Worm (Caenorhabditis elegans) whole organism, midembryonic: ENCODE measurements around the gene C08F8.2.
"Not testable (repeated sequence)": the region's sequence is repeated elsewhere in the genome, so short reads cannot be mapped to it uniquely, and the experiment has no call there.

ENCODE experiments used
- T22C8.4 ChIP-seq: fragments of 200-800 bp; sonication (Bioruptor generic); IDR thresholded peaks from 2 replicates; pipeline ENCODE4 v1.3.6; 2022; ENCODE audit warnings: missing genetic modification characterization, missing compliant biosample characterization
- cog-1 ChIP-seq: sonication (generic microtip); optimal IDR thresholded peaks from 2 replicates; lab custom pipeline; 2016; ENCODE audit warnings: missing genetic modification characterization, missing compliant biosample characterization
- flt-1 ChIP-seq: fragments of 200-800 bp; sonication (Bioruptor generic); IDR thresholded peaks from 2 replicates; pipeline ENCODE4 v1.3.6; 2022; ENCODE audit warnings: missing genetic modification characterization, missing compliant biosample characterization
- klf-2 ChIP-seq: fragments of 200-800 bp; sonication (Bioruptor generic); conservative IDR thresholded peaks from 2 replicates; pipeline ENCODE4 v1.3.6; 2022; ENCODE audit warnings: missing genetic modification reagents, missing genetic modification characterization, missing compliant biosample characterization
- med-1 ChIP-seq: sonication (generic microtip); optimal IDR thresholded peaks from 2 replicates; lab custom pipeline; 2017; ENCODE audit warnings: missing genetic modification characterization, mild to moderate bottlenecking, missing compliant biosample characterization, antibody characterized with exemption, missing genetic modification reagents; ENCODE audit not compliant: insufficient read depth
- ref-1 ChIP-seq: fragments of 200-800 bp; sonication (Bioruptor generic); conservative IDR thresholded peaks from 2 replicates; pipeline ENCODE4 v1.3.6; 2022; ENCODE audit warnings: missing genetic modification reagents, missing genetic modification characterization, missing compliant biosample characterization
- tab-1 ChIP-seq: fragments of 200-800 bp; sonication (Bioruptor generic); IDR thresholded peaks from 2 replicates; pipeline ENCODE4 v1.3.6; 2022; ENCODE audit warnings: missing genetic modification characterization, missing compliant biosample characterization
- ztf-23 ChIP-seq: fragments of 200-800 bp; sonication (Bioruptor generic); IDR thresholded peaks from 2 replicates; pipeline ENCODE4 v1.3.6; 2022; ENCODE audit warnings: missing genetic modification reagents, missing genetic modification characterization, missing compliant biosample characterization
- ztf-29 ChIP-seq: fragments of 200-800 bp; sonication (Bioruptor generic); IDR thresholded peaks from 2 replicates; pipeline ENCODE4 v1.3.6; 2022; ENCODE audit warnings: missing genetic modification reagents, missing genetic modification characterization, missing compliant biosample characterization

Gene C08F8.2

DNA sequence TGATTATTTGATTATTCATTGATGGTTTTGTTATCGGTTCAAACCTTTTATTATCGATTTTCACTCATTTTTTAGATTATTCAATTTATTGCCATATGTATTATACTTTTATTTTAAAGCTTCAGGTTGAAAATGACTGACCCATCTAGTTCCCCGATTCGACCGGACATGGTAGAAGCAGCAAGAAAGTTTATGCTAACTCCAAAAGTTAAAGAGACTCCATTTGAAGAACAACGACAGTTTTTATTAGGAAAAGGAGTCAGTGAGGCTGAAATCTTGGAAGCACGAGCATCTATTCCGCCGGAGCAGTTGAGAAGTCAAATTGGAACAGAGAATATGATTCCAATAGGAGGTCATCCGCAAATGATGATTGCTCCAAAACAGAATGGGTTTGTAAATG lies 32.2 kb downstream of the C08F8.2 start, which contains the start of gene prx-14:
prx-14 (plus strand) TSS at position 120 of the 400 bp plus-strand sequence.
- TF ChIP-seq med-1 (GFP tag; lab: Kevin White, UChicago) (no peak), ztf-29 (GFP tag; lab: Robert Waterston, UW) (no peak), cog-1 (tag; lab: Kevin White, UChicago) (no peak), flt-1 (GFP tag; lab: Robert Waterston, UW) (no peak), klf-2 (GFP tag; lab: Robert Waterston, UW) (no peak), ztf-23 (no peak), T22C8.4 (GFP tag; lab: Robert Waterston, UW) (no peak), ref-1 (GFP tag; lab: Robert Waterston, UW) (no peak)

DNA sequence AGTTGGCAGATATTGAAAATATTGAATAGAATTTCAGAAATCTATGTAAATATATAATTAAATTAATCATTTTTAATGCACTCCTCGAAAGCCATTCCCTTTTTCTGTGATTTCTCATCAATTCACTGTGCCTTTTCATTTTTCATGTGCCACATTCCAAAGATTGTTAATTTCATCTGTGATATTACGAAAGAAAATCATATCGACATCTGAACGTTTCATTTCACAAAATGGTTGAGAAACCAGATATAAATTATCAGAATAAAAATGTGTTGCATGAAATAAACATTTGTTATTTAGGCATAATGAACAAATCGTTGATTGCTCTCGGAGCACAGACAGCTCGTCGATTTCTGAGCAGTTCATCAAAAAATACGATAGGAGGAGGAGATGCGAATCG lies 33.2 kb downstream of the C08F8.2 start, which contains the start of gene nuaf-3:
nuaf-3 (plus strand) TSS at position 301 of the 400 bp plus-strand sequence.
- TF ChIP-seq flt-1 (GFP tag; lab: Robert Waterston, UW) (no peak), ztf-23 (no peak), klf-2 (GFP tag; lab: Robert Waterston, UW) (no peak), tab-1 (GFP tag; lab: Robert Waterston, UW) (no peak), ref-1 (GFP tag; lab: Robert Waterston, UW) (no peak), ztf-29 (GFP tag; lab: Robert Waterston, UW) (no peak), med-1 (GFP tag; lab: Kevin White, UChicago) (no peak)

DNA sequence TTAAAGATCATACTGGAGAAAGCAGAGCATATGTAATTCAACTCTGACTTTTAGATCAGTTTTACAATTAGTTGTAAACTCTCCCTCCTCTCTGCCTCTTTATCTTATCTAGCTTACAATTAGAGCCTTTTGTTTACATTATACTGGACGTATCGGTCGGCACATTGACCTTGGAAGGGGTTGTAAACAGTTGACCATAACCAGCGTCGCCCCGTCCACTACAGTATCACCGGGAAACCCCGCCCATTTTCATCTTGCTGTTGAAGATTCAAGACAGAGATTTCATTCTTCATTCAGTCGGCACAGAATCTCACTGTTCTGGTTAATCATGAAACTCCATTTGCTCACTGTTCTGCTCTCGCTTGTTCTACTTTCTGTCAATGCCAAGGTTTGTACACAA lies 35.9 kb downstream of the C08F8.2 start, which contains the start of gene sdz-27:
sdz-27 (plus strand) TSS at position 301 of the 400 bp plus-strand sequence.
- no peak for TF ChIP-seq flt-1 (GFP tag; lab: Robert Waterston, UW)
- no peak for TF ChIP-seq klf-2 (GFP tag; lab: Robert Waterston, UW)
- TF ChIP-seq ztf-29 (GFP tag; lab: Robert Waterston, UW) = no peak
- no peak for TF ChIP-seq T22C8.4 (GFP tag; lab: Robert Waterston, UW)
- TF ChIP-seq cog-1 (tag; lab: Kevin White, UChicago) = no peak
- TF ChIP-seq tab-1 (GFP tag; lab: Robert Waterston, UW) = no peak

DNA sequence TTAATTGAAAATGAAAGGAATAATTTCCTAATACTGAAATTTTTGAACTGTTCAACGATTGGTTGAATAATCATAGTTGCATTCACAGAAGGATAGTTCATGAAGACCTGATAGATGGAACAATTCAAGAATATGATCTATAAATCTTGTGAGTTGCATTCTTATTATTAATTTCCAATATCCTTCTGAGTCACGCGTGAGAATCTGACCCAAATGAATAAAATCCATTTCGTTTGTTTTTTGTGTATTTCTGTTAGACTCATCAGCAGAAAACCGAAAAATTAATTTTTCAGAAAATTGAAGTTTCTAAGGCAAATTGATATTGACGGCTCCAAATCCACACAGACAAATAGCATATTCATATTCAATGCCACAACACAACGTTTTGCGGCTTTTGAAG lies 38.6 kb downstream of the C08F8.2 start, which contains the start of gene fbxb-79:
fbxb-79 (minus strand) TSS at position 101 of the 400 bp plus-strand sequence.
- no peak for TF ChIP-seq med-1 (GFP tag; lab: Kevin White, UChicago)
- TF ChIP-seq ztf-29 (GFP tag; lab: Robert Waterston, UW) = no peak
- TF ChIP-seq flt-1 (GFP tag; lab: Robert Waterston, UW) = no peak
- no peak for TF ChIP-seq tab-1 (GFP tag; lab: Robert Waterston, UW)
- TF ChIP-seq ref-1 (GFP tag; lab: Robert Waterston, UW) = no peak
- TF ChIP-seq klf-2 (GFP tag; lab: Robert Waterston, UW) = no peak
- no peak for TF ChIP-seq ztf-23
- no peak for TF ChIP-seq cog-1 (tag; lab: Kevin White, UChicago)
- TF ChIP-seq T22C8.4 (GFP tag; lab: Robert Waterston, UW) = no peak

DNA sequence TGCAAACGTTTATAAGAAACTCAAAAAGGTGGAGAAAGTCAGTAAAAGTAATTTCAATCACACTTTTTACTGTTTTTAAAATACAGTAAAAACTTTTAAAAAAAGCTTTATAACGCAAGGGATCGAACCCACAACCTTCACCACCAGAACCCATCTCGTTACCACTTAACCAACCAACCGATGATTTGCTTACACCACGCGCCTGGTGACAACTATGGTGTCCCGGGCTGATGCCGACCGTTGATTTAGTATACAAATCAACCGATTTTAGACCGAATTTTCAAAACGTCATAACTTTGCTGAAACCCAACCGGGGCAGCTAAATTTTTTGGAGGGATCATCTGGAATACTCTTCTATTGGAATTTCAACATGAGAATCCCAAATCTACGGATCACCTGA lies 46.1 kb downstream of the C08F8.2 start:
- TF ChIP-seq T22C8.4 (GFP tag; lab: Robert Waterston, UW) (0 out of 2 replicates have a peak, but pooled peaks have one; percentile 50), klf-2 (GFP tag; lab: Robert Waterston, UW) (peak; percentile 53; the same call in 1 of the 2 replicates), ztf-23 (peak; percentile 77; the same call in 1 of the 2 replicates), tab-1 (GFP tag; lab: Robert Waterston, UW) (peak; percentile 84), ztf-29 (GFP tag; lab: Robert Waterston, UW) (peak; percentile 62; the same call in 1 of the 2 replicates), ref-1 (GFP tag; lab: Robert Waterston, UW) (peak; percentile 59)

DNA sequence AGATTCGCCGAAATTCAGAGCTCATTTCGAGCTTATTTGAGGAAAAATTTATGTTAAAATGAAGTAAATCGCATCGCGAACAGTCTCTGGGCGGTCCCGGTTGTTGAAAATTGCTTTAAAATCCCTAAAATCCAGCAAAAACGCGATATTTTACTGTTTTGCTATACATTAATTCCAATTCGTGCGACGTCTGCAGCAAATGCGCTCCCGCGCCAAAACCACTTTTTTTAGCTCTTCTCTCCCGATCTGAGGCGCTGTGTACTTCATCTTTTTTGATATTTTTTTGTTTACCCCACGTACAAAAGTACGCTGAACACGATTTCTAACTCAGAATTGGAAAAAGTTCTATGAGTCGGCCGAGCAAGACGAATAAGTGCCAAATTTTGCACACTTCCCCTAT lies 48.2 kb downstream of the C08F8.2 start, which contains the start of gene R07H5.16:
R07H5.16 (plus strand) TSS at position 348 of the 400 bp plus-strand sequence.
- 0 out of 2 replicates have a peak, but pooled peaks have one; percentile 39 for TF ChIP-seq klf-2 (GFP tag; lab: Robert Waterston, UW)

DNA sequence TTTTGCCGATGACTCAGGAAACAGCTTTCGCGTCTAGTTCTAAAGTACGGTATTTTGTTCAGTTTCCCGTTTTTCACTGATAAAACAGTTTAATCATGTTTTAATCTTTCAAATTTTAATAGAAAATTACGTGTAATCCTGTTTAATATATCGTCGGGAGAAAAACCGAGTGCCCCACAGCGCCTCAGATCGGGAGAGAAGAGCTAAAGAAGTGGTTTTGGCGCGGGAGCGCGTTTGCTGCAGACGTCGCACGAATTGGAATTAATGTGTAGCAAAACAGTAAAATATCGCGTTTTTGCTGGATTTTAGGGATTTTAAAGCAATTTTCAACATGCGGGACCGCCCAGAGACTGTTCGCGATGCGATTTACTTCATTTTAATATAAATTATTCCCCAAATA lies 49.9 kb downstream of the C08F8.2 start:
- TF ChIP-seq ztf-23 (peak; percentile 70; the same call in 1 of the 2 replicates), flt-1 (GFP tag; lab: Robert Waterston, UW) (0 out of 2 replicates have a peak, but pooled peaks have one; percentile 58), klf-2 (GFP tag; lab: Robert Waterston, UW) (peak; percentile 72)

DNA sequence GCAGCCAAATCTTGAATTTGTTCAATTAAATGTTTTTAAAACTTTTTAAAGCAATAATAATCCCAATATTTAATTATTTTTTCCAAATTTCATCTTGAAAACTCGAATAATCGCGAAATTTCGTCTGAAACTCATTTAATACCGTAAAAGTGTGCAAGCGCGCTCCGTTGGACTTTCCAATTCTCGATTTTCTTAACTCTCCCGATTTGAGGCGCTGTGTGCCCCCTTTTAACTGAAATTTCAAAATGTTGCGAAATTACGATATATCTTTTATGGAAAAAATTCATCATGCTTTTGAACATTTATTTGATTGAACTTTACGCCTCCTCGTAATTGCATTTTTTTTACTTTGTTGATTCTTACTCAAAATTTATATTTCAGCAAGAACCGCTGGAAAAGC lies 51.6 kb downstream of the C08F8.2 start, which contains the start of gene R07H5.11:
R07H5.11 (plus strand) TSS at position 380 of the 400 bp plus-strand sequence.
- TF ChIP-seq tab-1 (GFP tag; lab: Robert Waterston, UW); cog-1 (tag; lab: Kevin White, UChicago); ztf-29 (GFP tag; lab: Robert Waterston, UW): not testable (repeated sequence)
